Worm (Caenorhabditis elegans) whole organism, late embryonic: ENCODE data around the gene lin-33.

Experiments used
- elt-2 ChIP-seq: sonication (generic microtip); optimal IDR thresholded peaks from 2 replicates; lab custom pipeline; 2016; ENCODE audit warnings: missing genetic modification reagents, missing genetic modification characterization, missing compliant biosample characterization
- lin-11 ChIP-seq: fragments of 200-800 bp; sonication (Bioruptor generic); optimal IDR thresholded peaks from 2 replicates; lab custom pipeline; 2018; ENCODE audit warnings: mild to moderate bottlenecking, missing genetic modification characterization, missing compliant biosample characterization
- nhr-11 ChIP-seq: fragments of 150-350 bp; optimal IDR thresholded peaks from 2 replicates; lab custom pipeline; 2014; ENCODE audit warnings: missing biosample characterization, missing genetic modification characterization
- pqm-1 ChIP-seq: sonication (generic microtip); optimal IDR thresholded peaks from 2 replicates; lab custom pipeline; 2016; ENCODE audit warnings: missing genetic modification characterization, missing compliant biosample characterization

DNA sequence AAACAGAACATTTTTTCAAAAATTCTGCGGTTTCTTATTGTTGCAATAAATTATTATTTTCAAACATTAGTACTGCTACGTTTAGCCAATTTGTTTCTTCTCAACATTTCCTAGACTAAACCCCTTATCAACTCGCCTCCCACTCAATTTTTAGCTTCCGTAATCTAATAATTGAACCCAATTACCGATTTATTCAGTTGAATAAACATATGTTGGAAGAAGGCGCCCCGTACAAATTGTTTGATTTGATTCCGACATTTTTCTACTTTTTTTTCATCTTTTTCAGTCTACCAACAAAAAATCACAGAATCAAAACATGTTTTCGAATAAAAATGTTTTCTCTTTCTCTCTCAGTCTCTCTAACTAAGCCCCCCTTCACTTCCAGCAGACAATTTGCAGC lies 27.7 kb upstream of the lin-33 start:
- TF ChIP-seq nhr-11 (tag; lab: Kevin White, UChicago): no peak
- no peak for TF ChIP-seq pqm-1 (tag; lab: Kevin White, UChicago)
- TF ChIP-seq elt-2 (tag; lab: Kevin White, UChicago): no peak
- TF ChIP-seq lin-11: no peak
